Worm (Caenorhabditis elegans): ENCODE data around the gene Y59C2A.2.

ce11 chrII:2216940-2217664 is 13.2 kb upstream of the Y59C2A.2 start:
- no peak for TF ChIP-seq pqm-1 (tag; optimal IDR thresholded peaks at IDR 0.05)
- no peak for TF ChIP-seq K02D7.2 (tag; optimal IDR thresholded peaks at IDR 0.05)
- no peak for TF ChIP-seq elt-2 (tag; optimal IDR thresholded peaks at IDR 0.05)
- no peak for TF ChIP-seq unc-86 (tag; optimal IDR thresholded peaks at IDR 0.05)
- no peak for TF ChIP-seq ama-1 (optimal IDR thresholded peaks at IDR 0.05)
- no peak for TF ChIP-seq pha-4 (tag; optimal IDR thresholded peaks at IDR 0.05)
- no peak for TF ChIP-seq npax-4 (tag; optimal IDR thresholded peaks at IDR 0.05)
- no peak for TF ChIP-seq ceh-2 (tag; optimal IDR thresholded peaks at IDR 0.05)
- TF ChIP-seq eyg-1 (tag; optimal IDR thresholded peaks at IDR 0.05) = no peak
- TF ChIP-seq odd-2 (tag; optimal IDR thresholded peaks at IDR 0.05) = no peak
- TF ChIP-seq ets-4 (tag; optimal IDR thresholded peaks at IDR 0.05) = no peak
- TF ChIP-seq C38D4.7 (GFP tag; optimal IDR thresholded peaks at IDR 0.05) = no peak
- no peak for TF ChIP-seq dve-1 (tag; optimal IDR thresholded peaks at IDR 0.05)

Measured in whole organism, late embryonic.